Worm (Caenorhabditis elegans) whole organism, L4/young adult: ENCODE results near the gene T07D4.2.

Experiments
- W03F9.2 ChIP-seq: fragments of 150-350 bp; optimal IDR thresholded peaks from 2 replicates; lab custom pipeline; 2014; ENCODE audit warnings: missing biosample characterization, missing genetic modification characterization
- dao-5 ChIP-seq: sonication (generic microtip); optimal IDR thresholded peaks from 2 replicates; lab custom pipeline; 2016; ENCODE audit warnings: missing genotype, missing genetic modification characterization, moderate library complexity, missing compliant biosample characterization
- him-1 ChIP-seq: sonication (generic microtip); optimal IDR thresholded peaks from 2 replicates; lab custom pipeline; 2016; ENCODE audit warnings: missing genotype, missing genetic modification reagents, missing genetic modification characterization, missing compliant biosample characterization

- TF ChIP-seq him-1 (tag; lab: Kevin White, UChicago) (no peak), dao-5 (tag; lab: Kevin White, UChicago) (no peak), W03F9.2 (tag; lab: Kevin White, UChicago) (no peak)
Observed at ce11 chrII:8873842-8874241, at the start of gene T07D4.2.
